Fruit fly (Drosophila melanogaster): Measurements from ENCODE around the gene CG9673.

CG9673 gene

DNA sequence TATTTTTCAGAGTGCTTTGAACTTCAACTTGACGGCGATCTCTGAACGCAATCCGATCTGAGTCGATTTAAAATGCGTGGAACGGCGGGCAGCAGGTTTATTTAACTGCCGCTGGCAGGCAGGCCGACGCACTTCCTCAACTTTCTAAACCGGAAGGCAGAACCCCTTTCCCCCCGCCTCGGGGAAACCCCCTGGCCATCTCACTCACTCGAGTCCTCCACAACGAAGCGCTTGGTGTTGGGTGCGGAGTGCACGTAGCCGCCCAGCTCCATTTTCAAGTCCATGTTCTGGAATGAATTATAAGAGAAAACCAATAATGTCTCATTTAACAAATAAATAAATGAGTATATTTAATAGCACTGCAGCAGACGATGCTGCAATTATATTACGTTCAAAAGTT lies 33.8 kb downstream of the CG9673 start:
- TF ChIP-seq CG17801 (GFP tag; optimal IDR thresholded peaks at IDR 0.05; ENCODE audit: partially characterized antibody), result no peak

DNA sequence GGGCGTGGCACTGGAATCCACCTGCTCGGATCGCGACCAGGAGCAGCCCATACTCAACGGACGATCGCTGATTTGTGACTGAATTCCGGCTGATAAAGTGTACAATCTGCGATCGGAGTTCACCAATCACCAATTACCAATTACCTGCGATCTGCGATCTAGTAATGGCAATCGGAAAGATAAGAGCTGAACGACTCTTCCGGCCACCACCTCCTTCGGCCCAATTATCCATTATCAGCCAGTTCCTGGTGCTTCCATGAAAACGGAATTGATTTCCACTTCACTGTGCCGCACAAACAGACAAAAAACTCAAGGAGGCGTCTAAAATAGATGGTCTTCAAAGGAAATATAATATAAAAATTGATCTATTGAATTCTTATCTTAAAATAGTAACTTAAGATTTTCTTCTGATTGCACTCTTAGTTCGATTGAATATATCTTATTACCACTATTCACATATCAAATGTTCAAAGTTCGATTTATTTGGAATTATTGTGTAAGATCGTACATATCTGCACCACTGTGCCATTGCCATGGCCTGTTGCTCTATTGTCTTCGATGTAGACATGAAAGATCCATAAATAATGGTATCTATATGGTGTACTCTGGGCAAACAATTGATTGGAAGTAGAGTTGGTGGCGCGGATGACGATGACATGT lies 39.1 kb downstream of the CG9673 start, which contains the start of gene CG15865:
TSS of gene CG15865 (minus strand) at position 51 of the 660 bp plus-strand sequence.
- no peak for TF ChIP-seq CG17801 (GFP tag; optimal IDR thresholded peaks at IDR 0.05; ENCODE audit: partially characterized antibody)

DNA sequence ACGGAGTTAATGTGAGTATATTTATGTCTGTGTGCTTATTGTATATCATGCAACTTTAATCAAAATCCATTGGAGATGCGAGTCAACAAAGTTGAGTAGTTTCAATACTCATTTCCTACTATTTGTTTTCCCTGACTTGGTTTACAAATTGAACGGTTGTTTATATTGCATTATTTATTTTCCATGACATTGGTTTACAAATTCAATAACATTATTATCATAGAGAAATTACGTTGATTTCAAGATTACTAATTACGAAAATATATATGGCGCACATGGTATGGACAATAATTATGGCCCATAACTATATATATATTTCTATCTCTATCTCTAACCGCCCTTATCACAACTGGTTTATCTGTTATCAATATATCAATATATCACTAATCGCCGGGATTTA lies 43.1 kb downstream of the CG9673 start:
- TF ChIP-seq CG17801 (GFP tag; optimal IDR thresholded peaks at IDR 0.05; ENCODE audit: partially characterized antibody), result no peak

- TF ChIP-seq CG17801 (GFP tag; optimal IDR thresholded peaks at IDR 0.05; ENCODE audit: partially characterized antibody), result no peak
Observed at dm6 chrX:16655724-16656235, 47.9 kb downstream of the CG9673 start.

DNA sequence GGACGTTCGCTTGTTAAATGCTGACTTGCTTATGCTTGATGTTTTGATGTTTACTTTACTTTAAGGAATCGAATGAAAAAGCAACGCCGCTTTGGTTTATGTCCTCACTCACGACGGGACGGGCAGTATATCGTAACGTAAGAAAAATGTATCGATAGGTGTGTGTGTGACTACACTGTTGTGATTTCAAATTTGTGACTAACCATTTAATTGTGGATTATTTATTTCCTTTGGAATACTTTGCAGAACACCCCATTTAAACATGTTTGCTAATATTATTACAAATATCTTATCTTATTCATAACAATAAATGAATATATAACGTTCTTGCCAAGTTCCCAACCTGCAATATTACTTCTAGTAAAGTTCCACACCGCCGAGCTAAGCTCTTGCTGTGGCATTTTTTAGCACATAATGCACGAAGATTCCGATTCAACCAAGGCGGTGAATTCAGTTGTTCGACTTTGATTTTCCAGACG lies 48.7 kb downstream of the CG9673 start, which contains the start of the genes Nemp and r:
TSS of gene Nemp (minus strand) at position 85 of the 479 bp plus-strand sequence.
TSS of gene r (plus strand) at position 429 of the 479 bp plus-strand sequence.
- TF ChIP-seq CG17801 (GFP tag; optimal IDR thresholded peaks at IDR 0.05; ENCODE audit: partially characterized antibody), result no peak
